Fruit fly (Drosophila melanogaster): ENCODE results near the gene CG5890.

dm6 chr3R:25855594-25856305 lies at the start of gene CG5890:
- no peak for TF ChIP-seq psq (optimal IDR thresholded peaks at IDR 0.05)
- TF ChIP-seq Dll (optimal IDR thresholded peaks at IDR 0.05) = no peak
- TF ChIP-seq CG8478 (optimal IDR thresholded peaks at IDR 0.05) = no peak
- TF ChIP-seq usp (GFP tag; optimal IDR thresholded peaks at IDR 0.05) = no peak
- no peak for TF ChIP-seq EcR (GFP tag; optimal IDR thresholded peaks at IDR 0.05)
- TF ChIP-seq pan (optimal IDR thresholded peaks at IDR 0.05) = no peak

Measured in whole organism.